Worm (Caenorhabditis elegans): ENCODE results near the gene nipi-3.

- TF ChIP-seq cog-1 (tag; optimal IDR thresholded peaks at IDR 0.05) (no peak), ref-1 (GFP tag; conservative IDR thresholded peaks at IDR 0.05) (no peak), T22C8.4 (GFP tag; IDR thresholded peaks at IDR 0.05) (no peak), klf-2 (GFP tag; conservative IDR thresholded peaks at IDR 0.05) (no peak), flt-1 (GFP tag; IDR thresholded peaks at IDR 0.05) (0 out of 2 replicates have a peak, but pooled peaks have one; percentile 42), tab-1 (GFP tag; IDR thresholded peaks at IDR 0.05) (no peak), ztf-23 (GFP tag; IDR thresholded peaks at IDR 0.05) (0 out of 2 replicates have a peak, but pooled peaks have one; percentile 29), ztf-29 (GFP tag; IDR thresholded peaks at IDR 0.05) (no peak), med-1 (GFP tag; optimal IDR thresholded peaks at IDR 0.05; ENCODE audit: insufficient read depth) (no peak)
Observed at ce11 chrX:15566640-15567039, 41.1 kb upstream of the nipi-3 start.

All from whole organism, midembryonic.